Fruit fly (Drosophila melanogaster) whole organism, embryonic: ENCODE data around the gene CG9426.

Experiments
- Asciz ChIP-seq: fragments of 200-800 bp; sonication (Bioruptor generic); optimal IDR thresholded peaks from 2 replicates; lab custom pipeline; 2017; ENCODE audit warnings: missing biosample characterization, mild to moderate bottlenecking, missing genetic modification characterization, missing genetic modification reagents
- BtbVII ChIP-seq: fragments of 200-800 bp; sonication (Bioruptor generic); optimal IDR thresholded peaks from 3 replicates; lab custom pipeline; 2017; ENCODE audit warnings: missing biosample characterization, mild to moderate bottlenecking, missing genetic modification characterization
- CG10147 ChIP-seq: fragments of 200-800 bp; sonication (Bioruptor generic); optimal IDR thresholded peaks from 2 replicates; lab custom pipeline; 2019; ENCODE audit warnings: missing biosample characterization, mild to moderate bottlenecking, missing genetic modification characterization, moderate library complexity
- CG10267 ChIP-seq: fragments of 200-800 bp; sonication (Bioruptor generic); optimal IDR thresholded peaks from 2 replicates; lab custom pipeline; 2018; ENCODE audit warnings: missing biosample characterization, mild to moderate bottlenecking, missing genetic modification characterization, moderate library complexity
- CG10431 ChIP-seq: fragments of 200-800 bp; sonication (Bioruptor generic); optimal IDR thresholded peaks from 3 replicates; lab custom pipeline; 2018; ENCODE audit warnings: missing biosample characterization, mild to moderate bottlenecking, missing genetic modification characterization
- CG10462 ChIP-seq: fragments of 200-800 bp; sonication (Bioruptor generic); optimal IDR thresholded peaks from 2 replicates; lab custom pipeline; 2016; ENCODE audit warnings: missing biosample characterization, missing genetic modification characterization
- CG11504 ChIP-seq: fragments of 200-800 bp; sonication (Bioruptor generic); optimal IDR thresholded peaks from 3 replicates; lab custom pipeline; 2019; ENCODE audit warnings: missing biosample characterization, mild to moderate bottlenecking, missing genetic modification characterization, moderate library complexity
- CG11560 ChIP-seq: fragments of 200-800 bp; sonication (Bioruptor generic); IDR thresholded peaks from 3 replicates; pipeline ENCODE4 v1.3.6; 2022; ENCODE audit warnings: missing biosample characterization, missing genetic modification characterization
- CG11695 ChIP-seq: fragments of 200-800 bp; sonication (Bioruptor generic); IDR thresholded peaks from 3 replicates; pipeline ENCODE4 v1.3.6; 2022; ENCODE audit warnings: missing biosample characterization, missing genetic modification characterization
- CG12236 ChIP-seq: fragments of 200-800 bp; sonication (Bioruptor generic); optimal IDR thresholded peaks from 2 replicates; lab custom pipeline; 2016; ENCODE audit warnings: missing biosample characterization, missing genetic modification characterization
- CG13894 ChIP-seq: fragments of 200-800 bp; sonication (Bioruptor generic); optimal IDR thresholded peaks from 3 replicates; lab custom pipeline; 2018; ENCODE audit warnings: missing biosample characterization, mild to moderate bottlenecking, missing genetic modification characterization, moderate library complexity
- CG2116 ChIP-seq: fragments of 200-800 bp; sonication (Bioruptor generic); optimal IDR thresholded peaks from 3 replicates; lab custom pipeline; 2018; ENCODE audit warnings: missing biosample characterization, mild to moderate bottlenecking, missing genetic modification characterization
- CG32772 ChIP-seq: fragments of 200-800 bp; sonication (Bioruptor generic); IDR thresholded peaks from 2 replicates; pipeline ENCODE4 v1.3.6; 2022; ENCODE audit warnings: missing biosample characterization, missing genetic modification characterization
- CG3995 ChIP-seq: fragments of 200-800 bp; sonication (Bioruptor generic); optimal IDR thresholded peaks from 3 replicates; lab custom pipeline; 2016; ENCODE audit warnings: missing biosample characterization, missing genetic modification characterization
- CG6689 ChIP-seq: fragments of 200-800 bp; sonication (Bioruptor generic); IDR thresholded peaks from 2 replicates; pipeline ENCODE4 v1.3.6; 2022; ENCODE audit warnings: missing biosample characterization, missing genetic modification characterization
- CG7839 ChIP-seq: fragments of 200-800 bp; sonication (Bioruptor generic); optimal IDR thresholded peaks from 3 replicates; lab custom pipeline; 2018; ENCODE audit warnings: missing biosample characterization, mild to moderate bottlenecking, missing genetic modification characterization, moderate library complexity
- CG7963 ChIP-seq: fragments of 200-800 bp; sonication (Bioruptor generic); IDR thresholded peaks from 3 replicates; pipeline ENCODE4 v1.3.6; 2022; ENCODE audit warnings: missing biosample characterization, missing genetic modification characterization; ENCODE audit not compliant: partially characterized antibody
- CG7987 ChIP-seq: fragments of 200-800 bp; sonication (Bioruptor generic); optimal IDR thresholded peaks from 2 replicates; lab custom pipeline; 2018; ENCODE audit warnings: missing biosample characterization, mild to moderate bottlenecking, missing genetic modification characterization, moderate library complexity
- CG8281 ChIP-seq: fragments of 200-800 bp; sonication (Bioruptor generic); optimal IDR thresholded peaks from 2 replicates; lab custom pipeline; 2018; ENCODE audit warnings: missing biosample characterization, mild to moderate bottlenecking, missing genetic modification characterization, moderate library complexity
- CG8359 ChIP-seq: fragments of 200-800 bp; sonication (Bioruptor generic); optimal IDR thresholded peaks from 2 replicates; lab custom pipeline; 2017; ENCODE audit warnings: missing biosample characterization, mild to moderate bottlenecking, missing genetic modification characterization, borderline replicate concordance
- CG9215 ChIP-seq: fragments of 200-800 bp; sonication (Bioruptor generic); IDR thresholded peaks from 2 replicates; pipeline ENCODE4 v1.3.6; 2022; ENCODE audit warnings: missing biosample characterization, missing genetic modification characterization
- CkIIα-i1 ChIP-seq: fragments of 200-800 bp; sonication (Bioruptor generic); IDR thresholded peaks from 2 replicates; pipeline ENCODE4 v1.3.6; 2022; ENCODE audit warnings: missing biosample characterization, missing genetic modification characterization
- Gsc ChIP-seq: fragments of 200-800 bp; sonication (Bioruptor generic); IDR thresholded peaks from 2 replicates; pipeline ENCODE4 v1.3.6; 2022; ENCODE audit warnings: missing biosample characterization, missing genetic modification characterization
- Hey ChIP-seq: fragments of 200-800 bp; sonication (Bioruptor generic); optimal IDR thresholded peaks from 3 replicates; lab custom pipeline; 2018; ENCODE audit warnings: missing biosample characterization, mild to moderate bottlenecking, missing genetic modification characterization
- Hmr ChIP-seq: fragments of 200-800 bp; sonication (Bioruptor generic); optimal IDR thresholded peaks from 3 replicates; lab custom pipeline; 2017; ENCODE audit warnings: mild to moderate bottlenecking, missing biosample characterization, missing genetic modification reagents, missing genetic modification characterization
- Hsf ChIP-seq: fragments of 200-800 bp; sonication (Bioruptor generic); optimal IDR thresholded peaks from 3 replicates; lab custom pipeline; 2016; ENCODE audit warnings: missing biosample characterization, missing genetic modification characterization
- Lhr ChIP-seq: fragments of 200-800 bp; sonication (Bioruptor generic); optimal IDR thresholded peaks from 3 replicates; lab custom pipeline; 2017; ENCODE audit warnings: mild to moderate bottlenecking, missing biosample characterization, missing genetic modification reagents, missing genetic modification characterization
- PHDP ChIP-seq: fragments of 200-800 bp; sonication (Bioruptor generic); optimal IDR thresholded peaks from 3 replicates; lab custom pipeline; 2018; ENCODE audit warnings: missing biosample characterization, mild to moderate bottlenecking, missing genetic modification characterization, moderate library complexity
- Rfx ChIP-seq: fragments of 200-800 bp; sonication (Bioruptor generic); IDR thresholded peaks from 2 replicates; pipeline ENCODE4 v1.3.6; 2022; ENCODE audit warnings: missing biosample characterization, missing genetic modification characterization
- Vsx1 ChIP-seq: fragments of 200-800 bp; sonication (Bioruptor generic); optimal IDR thresholded peaks from 2 replicates; lab custom pipeline; 2017; ENCODE audit warnings: missing biosample characterization, mild to moderate bottlenecking, missing genetic modification characterization, missing genetic modification reagents
- ac ChIP-seq: fragments of 200-800 bp; sonication (Bioruptor generic); optimal IDR thresholded peaks from 3 replicates; lab custom pipeline; 2017; ENCODE audit warnings: missing biosample characterization, mild to moderate bottlenecking, missing genetic modification characterization
- al ChIP-seq: fragments of 200-800 bp; sonication (Bioruptor generic); IDR thresholded peaks from 2 replicates; pipeline ENCODE4 v1.3.6; 2022; ENCODE audit warnings: missing biosample characterization, missing genetic modification characterization
- ato ChIP-seq: fragments of 200-800 bp; sonication (Bioruptor generic); IDR thresholded peaks from 2 replicates; pipeline ENCODE4 v1.3.6; 2022; ENCODE audit warnings: missing biosample characterization, missing genetic modification characterization; ENCODE audit not compliant: partially characterized antibody
- az2 ChIP-seq: fragments of 200-800 bp; sonication (Bioruptor generic); optimal IDR thresholded peaks from 3 replicates; lab custom pipeline; 2016; ENCODE audit warnings: missing biosample characterization, missing genetic modification characterization
- chinmo ChIP-seq: fragments of 200-800 bp; sonication (Bioruptor generic); IDR thresholded peaks from 4 replicates; pipeline ENCODE4 v1.3.6; 2022; ENCODE audit warnings: missing biosample characterization, missing genetic modification characterization; ENCODE audit not compliant: partially characterized antibody
- dan ChIP-seq: fragments of 200-800 bp; sonication (Bioruptor generic); IDR thresholded peaks from 2 replicates; pipeline ENCODE4 v1.3.6; 2022; ENCODE audit warnings: missing biosample characterization, missing genetic modification characterization
- ewg ChIP-seq: fragments of 200-800 bp; sonication (Bioruptor generic); optimal IDR thresholded peaks from 3 replicates; lab custom pipeline; 2017; ENCODE audit warnings: mild to moderate bottlenecking, missing biosample characterization, missing genetic modification reagents, missing genetic modification characterization
- hbn ChIP-seq: fragments of 200-800 bp; sonication (Bioruptor generic); IDR thresholded peaks from 2 replicates; pipeline ENCODE4 v1.3.6; 2022; ENCODE audit warnings: missing biosample characterization, missing genetic modification characterization; ENCODE audit not compliant: partially characterized antibody
- ind ChIP-seq: fragments of 200-800 bp; sonication (Bioruptor generic); optimal IDR thresholded peaks from 3 replicates; lab custom pipeline; 2016; ENCODE audit warnings: missing biosample characterization, missing genetic modification characterization
- jing ChIP-seq: fragments of 200-800 bp; sonication (Bioruptor generic); optimal IDR thresholded peaks from 2 replicates; lab custom pipeline; 2018; ENCODE audit warnings: missing biosample characterization, mild to moderate bottlenecking, missing genetic modification characterization
- lbe ChIP-seq: fragments of 200-800 bp; sonication (Bioruptor generic); optimal IDR thresholded peaks from 2 replicates; lab custom pipeline; 2016; ENCODE audit warnings: missing biosample characterization, mild to moderate bottlenecking, missing genetic modification characterization
- mirr ChIP-seq: fragments of 200-800 bp; sonication (Bioruptor generic); optimal IDR thresholded peaks from 3 replicates; lab custom pipeline; 2018; ENCODE audit warnings: missing biosample characterization, mild to moderate bottlenecking, missing genetic modification characterization
- oc ChIP-seq: fragments of 200-800 bp; sonication (Bioruptor generic); optimal IDR thresholded peaks from 2 replicates; lab custom pipeline; 2018; ENCODE audit warnings: missing biosample characterization, mild to moderate bottlenecking, missing genetic modification characterization, moderate library complexity
- onecut ChIP-seq: fragments of 200-800 bp; sonication (Bioruptor generic); IDR thresholded peaks from 2 replicates; pipeline ENCODE4 v1.3.6; 2022; ENCODE audit warnings: missing biosample characterization, missing genetic modification characterization
- pho ChIP-seq: fragments of 200-800 bp; sonication (Bioruptor generic); optimal IDR thresholded peaks from 2 replicates; lab custom pipeline; 2016; ENCODE audit warnings: missing biosample characterization, missing genetic modification characterization
- pita ChIP-seq: fragments of 200-800 bp; sonication (Bioruptor generic); optimal IDR thresholded peaks from 2 replicates; lab custom pipeline; 2017; ENCODE audit warnings: missing biosample characterization, mild to moderate bottlenecking, missing genetic modification characterization
- pnt ChIP-seq: fragments of 200-800 bp; sonication (Bioruptor generic); optimal IDR thresholded peaks from 3 replicates; lab custom pipeline; 2016; ENCODE audit warnings: missing biosample characterization, missing genetic modification characterization
- sob ChIP-seq: fragments of 200-800 bp; sonication (Bioruptor generic); IDR thresholded peaks from 2 replicates; pipeline ENCODE4 v1.3.6; 2022; ENCODE audit warnings: missing biosample characterization, missing genetic modification characterization
- tup ChIP-seq: fragments of 200-800 bp; sonication (Bioruptor generic); optimal IDR thresholded peaks from 2 replicates; lab custom pipeline; 2016; ENCODE audit warnings: missing biosample characterization, mild to moderate bottlenecking, missing genetic modification characterization, moderate library complexity
- tx ChIP-seq: fragments of 200-800 bp; sonication (Bioruptor generic); optimal IDR thresholded peaks from 2 replicates; lab custom pipeline; 2016; ENCODE audit warnings: missing biosample characterization, missing genetic modification characterization
- vfl ChIP-seq: fragments of 200-800 bp; sonication (Bioruptor generic); optimal IDR thresholded peaks from 2 replicates; lab custom pipeline; 2016; ENCODE audit warnings: missing biosample characterization, missing genetic modification characterization

CG9426 gene

dm6 chr2L:13258702-13259101 lies 39.0 kb upstream of the CG9426 start (continued):
- TF ChIP-seq al (GFP tag; lab: Robert Waterston, UW) = peak; percentile 25; the same call in 1 of the 2 replicates
- no peak for TF ChIP-seq hbn (GFP tag; lab: Robert Waterston, UW)
- TF ChIP-seq mirr (GFP tag; lab: Kevin White, UChicago) = no peak
- TF ChIP-seq CG11560 (tag; lab: Robert Waterston, UW) = no peak
- no peak for TF ChIP-seq CG8359
- TF ChIP-seq onecut (GFP tag; lab: Robert Waterston, UW) = no peak
- TF ChIP-seq CG10462 (GFP tag; lab: Kevin White, UChicago) = no peak
- no peak for TF ChIP-seq tx (GFP tag; lab: Kevin White, UChicago)
- TF ChIP-seq jing (GFP tag; lab: Kevin White, UChicago) = no peak
- TF ChIP-seq Hey (tag; lab: Kevin White, UChicago) = no peak
- TF ChIP-seq Vsx1 (GFP tag; lab: Kevin White, UChicago) = no peak
- no peak for TF ChIP-seq chinmo (GFP tag; lab: Robert Waterston, UW)
- TF ChIP-seq pho = no peak
- no peak for TF ChIP-seq CG8281 (tag; lab: Kevin White, UChicago)
- no peak for TF ChIP-seq PHDP (tag; lab: Kevin White, UChicago)
- no peak for TF ChIP-seq CG7987 (GFP tag; lab: Kevin White, UChicago)
- peak; percentile 48 for TF ChIP-seq CG7839
- no peak for TF ChIP-seq pita (GFP tag; lab: Kevin White, UChicago)
- TF ChIP-seq tup (GFP tag; lab: Kevin White, UChicago) = no peak
- TF ChIP-seq CG32772 (GFP tag; lab: Robert Waterston, UW) = no peak
- TF ChIP-seq CG10267 (tag; lab: Kevin White, UChicago) = no peak
- TF ChIP-seq vfl (GFP tag; lab: Kevin White, UChicago) = no peak
- peak; percentile 36; the same call in 1 of the 2 replicates for TF ChIP-seq CG6689 (GFP tag; lab: Robert Waterston, UW)
- no peak for TF ChIP-seq CG2116
- TF ChIP-seq oc (tag; lab: Kevin White, UChicago) = no peak
- TF ChIP-seq az2 (GFP tag; lab: Kevin White, UChicago) = no peak
- no peak for TF ChIP-seq BtbVII (GFP tag; lab: Kevin White, UChicago)
- TF ChIP-seq CG11695 (GFP tag; lab: Robert Waterston, UW) = no peak
- no peak for TF ChIP-seq ind (GFP tag; lab: Kevin White, UChicago)
- TF ChIP-seq ato (GFP tag; lab: Robert Waterston, UW) = no peak
- TF ChIP-seq CG10431 = no peak
- no peak for TF ChIP-seq CG3995 (GFP tag; lab: Kevin White, UChicago)
- no peak for TF ChIP-seq CG7963 (GFP tag; lab: Robert Waterston, UW)
- no peak for TF ChIP-seq Gsc (GFP tag; lab: Robert Waterston, UW)
- TF ChIP-seq Rfx (GFP tag; lab: Robert Waterston, UW) = peak; percentile 47
- no peak for TF ChIP-seq CG10147
- TF ChIP-seq CG13894 = no peak
- no peak for TF ChIP-seq pnt
- TF ChIP-seq dan (GFP tag; lab: Robert Waterston, UW) = no peak
- TF ChIP-seq CG9215 = no peak
- TF ChIP-seq Hsf = no peak
- TF ChIP-seq CkIIα-i1 (GFP tag; lab: Robert Waterston, UW) = no peak
- peak; percentile 7 for TF ChIP-seq Asciz (GFP tag; lab: Kevin White, UChicago)
- TF ChIP-seq ac = no peak
- TF ChIP-seq lbe = no peak
- TF ChIP-seq ewg (GFP tag; lab: Kevin White, UChicago) = no peak
- TF ChIP-seq CG11504 = peak; percentile 48
- no peak for TF ChIP-seq sob
- TF ChIP-seq Lhr (GFP tag; lab: Kevin White, UChicago) = no peak
- no peak for TF ChIP-seq CG12236 (GFP tag; lab: Kevin White, UChicago)
- TF ChIP-seq Hmr (GFP tag; lab: Kevin White, UChicago) = peak; percentile 8
